Fruit fly (Drosophila melanogaster) whole organism, wandering third instar larva: ENCODE data around the gene Ankle2.

ENCODE experiments used
- Abd-B ChIP-seq: fragments of >200 bp; optimal IDR thresholded peaks from 2 replicates; lab custom pipeline; 2017; ENCODE audit warnings: missing biosample characterization, missing genetic modification characterization
- CG32264 ChIP-seq: fragments of 200-800 bp; sonication (Bioruptor generic); optimal IDR thresholded peaks from 2 replicates; lab custom pipeline; 2016; ENCODE audit warnings: missing biosample characterization, missing genetic modification characterization
- CrebA ChIP-seq: fragments of 200-800 bp; sonication (Bioruptor generic); optimal IDR thresholded peaks from 2 replicates; lab custom pipeline; 2016; ENCODE audit warnings: missing biosample characterization, mild to moderate bottlenecking, missing genetic modification characterization, borderline replicate concordance
- Dfd ChIP-seq: fragments of >200 bp; optimal IDR thresholded peaks from 2 replicates; lab custom pipeline; 2017; ENCODE audit warnings: missing biosample characterization, missing genetic modification characterization
- Dif ChIP-seq: fragments of 200-275, 200-300 bp; sonication (Bioruptor generic); optimal IDR thresholded peaks from 2 replicates; lab custom pipeline; 2018; ENCODE audit warnings: missing biosample characterization, missing genetic modification characterization; ENCODE audit not compliant: partially characterized antibody
- GATAd ChIP-seq: sonication (Bioruptor generic); optimal IDR thresholded peaks from 2 replicates; lab custom pipeline; 2016; ENCODE audit warnings: missing biosample characterization, missing genetic modification characterization
- HLH106 ChIP-seq: fragments of 200-800 bp; optimal IDR thresholded peaks from 3 replicates; lab custom pipeline; 2019; ENCODE audit warnings: missing biosample characterization, mild to moderate bottlenecking, missing genetic modification characterization, moderate library complexity
- Hnf4 ChIP-seq: fragments of 200-800 bp; sonication (Bioruptor generic); optimal IDR thresholded peaks from 2 replicates; lab custom pipeline; 2016; ENCODE audit warnings: missing biosample characterization, mild to moderate bottlenecking, missing genetic modification characterization
- Hr78 ChIP-seq: fragments of >200 bp; optimal IDR thresholded peaks from 2 replicates; lab custom pipeline; 2017; ENCODE audit warnings: missing biosample characterization, missing genetic modification characterization
- Hr83 ChIP-seq: fragments of 200-300 bp; sonication (Bioruptor generic); optimal IDR thresholded peaks from 2 replicates; lab custom pipeline; 2016; ENCODE audit warnings: missing biosample characterization, mild to moderate bottlenecking, missing genetic modification characterization, moderate library complexity; ENCODE audit not compliant: poor library complexity, severe bottlenecking
- Jra ChIP-seq: sonication (Bioruptor generic); optimal IDR thresholded peaks from 2 replicates; lab custom pipeline; 2016; ENCODE audit warnings: missing biosample characterization, missing genetic modification characterization
- Mio ChIP-seq: sonication (Bioruptor generic); optimal IDR thresholded peaks from 2 replicates; lab custom pipeline; 2016; ENCODE audit warnings: missing biosample characterization, missing genetic modification characterization
- Myc ChIP-seq: fragments of >200 bp; optimal IDR thresholded peaks from 2 replicates; lab custom pipeline; 2017
- OdsH ChIP-seq: fragments of 200-800 bp; sonication (Bioruptor generic); optimal IDR thresholded peaks from 2 replicates; lab custom pipeline; 2016; ENCODE audit warnings: missing biosample characterization, mild to moderate bottlenecking, missing genetic modification characterization
- Rel ChIP-seq, 2 experiments: fragments of 200-800 bp; sonication (Bioruptor generic) in 1 of 2; optimal IDR thresholded peaks; 2 replicates in 1 of 2; 3 replicates in 1 of 2; lab custom pipeline; 2016 to 2019; ENCODE audit warnings: mild to moderate bottlenecking in 2 of 2, missing biosample characterization in 2 of 2, missing genetic modification characterization in 2 of 2, moderate library complexity in 1 of 2
- Sp1 ChIP-seq: fragments of 200-800 bp; sonication (Bioruptor generic); optimal IDR thresholded peaks from 3 replicates; lab custom pipeline; 2019; ENCODE audit warnings: missing biosample characterization, mild to moderate bottlenecking, missing genetic modification characterization, moderate library complexity
- Vsx2 ChIP-seq: fragments of 200-300, 225-300 bp; sonication (Bioruptor generic); optimal IDR thresholded peaks from 2 replicates; lab custom pipeline; 2018; ENCODE audit warnings: missing biosample characterization, missing genetic modification characterization; ENCODE audit not compliant: partially characterized antibody
- br ChIP-seq: fragments of 200-800 bp; sonication (Bioruptor generic); optimal IDR thresholded peaks from 2 replicates; lab custom pipeline; 2016; ENCODE audit warnings: missing biosample characterization, missing genetic modification characterization
- brk ChIP-seq: fragments of 200-800 bp; sonication (Bioruptor generic); optimal IDR thresholded peaks from 2 replicates; lab custom pipeline; 2016; ENCODE audit warnings: missing biosample characterization, mild to moderate bottlenecking, missing genetic modification characterization
- dmrt93B ChIP-seq: fragments of 200-800 bp; sonication (Bioruptor generic); optimal IDR thresholded peaks from 2 replicates; lab custom pipeline; 2018; ENCODE audit warnings: missing biosample characterization, mild to moderate bottlenecking, missing genetic modification characterization
- dsf ChIP-seq: sonication (Bioruptor generic); optimal IDR thresholded peaks from 2 replicates; lab custom pipeline; 2016; ENCODE audit warnings: missing biosample characterization, missing genetic modification characterization, borderline replicate concordance
- foxo ChIP-seq, 2 experiments: fragments of 200-800 bp; sonication (Bioruptor generic); optimal IDR thresholded peaks; 2 replicates in 1 of 2; 3 replicates in 1 of 2; lab custom pipeline; 2016 to 2017; ENCODE audit warnings: missing biosample characterization in 2 of 2, missing genetic modification characterization in 2 of 2
- fru ChIP-seq: fragments of 200-800 bp; sonication (Bioruptor generic); optimal IDR thresholded peaks from 3 replicates; lab custom pipeline; 2016; ENCODE audit warnings: missing biosample characterization, mild to moderate bottlenecking, missing genetic modification characterization
- h ChIP-seq: fragments of 200-800 bp; sonication (Bioruptor generic); optimal IDR thresholded peaks from 3 replicates; lab custom pipeline; 2016; ENCODE audit warnings: missing biosample characterization, mild to moderate bottlenecking, missing genetic modification characterization
- jim ChIP-seq: fragments of 175-275, 200-325 bp; sonication (Bioruptor generic); optimal IDR thresholded peaks from 2 replicates; lab custom pipeline; 2016; ENCODE audit warnings: missing biosample characterization, mild to moderate bottlenecking, missing genetic modification characterization
- lola ChIP-seq: fragments of >200 bp; optimal IDR thresholded peaks from 2 replicates; lab custom pipeline; 2017; ENCODE audit warnings: missing biosample characterization, missing genetic modification characterization
- psq ChIP-seq: fragments of 200-800 bp; sonication (Bioruptor generic); optimal IDR thresholded peaks from 3 replicates; lab custom pipeline; 2017; ENCODE audit warnings: missing biosample characterization, mild to moderate bottlenecking, missing genetic modification characterization, moderate library complexity
- rgr ChIP-seq: fragments of 200-800 bp; sonication (Bioruptor generic); optimal IDR thresholded peaks from 3 replicates; lab custom pipeline; 2016; ENCODE audit warnings: missing biosample characterization, mild to moderate bottlenecking, missing genetic modification characterization
- sage ChIP-seq: fragments of 200-800 bp; sonication (Bioruptor generic); optimal IDR thresholded peaks from 2 replicates; lab custom pipeline; 2016; ENCODE audit warnings: missing biosample characterization, mild to moderate bottlenecking, missing genetic modification characterization
- sv ChIP-seq: fragments of 200-800 bp; sonication (Bioruptor generic); optimal IDR thresholded peaks from 3 replicates; lab custom pipeline; 2016; ENCODE audit warnings: missing biosample characterization, missing genetic modification characterization
- tai ChIP-seq: sonication (Bioruptor generic); optimal IDR thresholded peaks from 2 replicates; lab custom pipeline; 2016; ENCODE audit warnings: missing biosample characterization, missing genetic modification characterization
- usp ChIP-seq: fragments of >200 bp; optimal IDR thresholded peaks from 2 replicates; lab custom pipeline; 2017; ENCODE audit warnings: missing biosample characterization, missing genetic modification characterization
- woc ChIP-seq: sonication (Bioruptor generic); optimal IDR thresholded peaks from 2 replicates; lab custom pipeline; 2016; ENCODE audit warnings: missing biosample characterization, mild to moderate bottlenecking, missing genetic modification characterization

The Ankle2 gene

dm6 chrX:17542729-17543128 lies 36.3 kb downstream of the Ankle2 start:
- TF ChIP-seq Sp1 (no peak), OdsH (GFP tag; lab: Kevin White, UChicago) (no peak), CG32264 (GFP tag; lab: Kevin White, UChicago) (no peak), Myc (no peak), Vsx2 (GFP tag; lab: Kevin White, UChicago) (no peak), brk (GFP tag; lab: Kevin White, UChicago) (no peak), rgr (GFP tag; lab: Kevin White, UChicago) (no peak), br (no peak), lola (GFP tag; lab: Kevin White, UChicago) (no peak), Hr83 (GFP tag; lab: Kevin White, UChicago) (no peak)

dm6 chrX:17538410-17538809 lies 40.6 kb downstream of the Ankle2 start:
- TF ChIP-seq Mio (GFP tag; lab: Kevin White, UChicago) = no peak
- no peak for TF ChIP-seq jim (GFP tag; lab: Kevin White, UChicago)
- no peak for TF ChIP-seq rgr (GFP tag; lab: Kevin White, UChicago)
- TF ChIP-seq Dif (GFP tag; lab: Kevin White, UChicago) = no peak
- TF ChIP-seq usp (GFP tag; lab: Kevin White, UChicago) = no peak
- no peak for TF ChIP-seq sv (GFP tag; lab: Kevin White, UChicago)
- no peak for TF ChIP-seq OdsH (GFP tag; lab: Kevin White, UChicago)
- no peak for TF ChIP-seq GATAd (GFP tag; lab: Kevin White, UChicago)

- TF ChIP-seq sage (GFP tag; lab: Kevin White, UChicago) (no peak), Mio (GFP tag; lab: Kevin White, UChicago) (no peak), OdsH (GFP tag; lab: Kevin White, UChicago) (peak; percentile 4), rgr (GFP tag; lab: Kevin White, UChicago) (peak; percentile 1), sv (GFP tag; lab: Kevin White, UChicago) (no peak), Hr78 (no peak), fru (GFP tag; lab: Kevin White, UChicago) (no peak), CrebA (no peak), woc (GFP tag; lab: Kevin White, UChicago) (no peak), dsf (no peak), CG32264 (GFP tag; lab: Kevin White, UChicago) (no peak), HLH106 (tag; lab: Kevin White, UChicago) (peak; percentile 43), tai (GFP tag; lab: Kevin White, UChicago) (no peak), h (GFP tag; lab: Kevin White, UChicago) (no peak), Hnf4 (GFP tag; lab: Kevin White, UChicago) (no peak), brk (GFP tag; lab: Kevin White, UChicago) (no peak), dmrt93B (no peak), Jra (GFP tag; lab: Kevin White, UChicago) (no peak), Abd-B (GFP tag; lab: Kevin White, UChicago) (no peak), Rel (GFP tag; optimal IDR thresholded peaks at IDR 0.05; lab: Kevin White, UChicago) (no peak), Rel (tag; optimal IDR thresholded peaks at IDR 0.05; lab: Kevin White, UChicago) (no peak), Hr83 (GFP tag; lab: Kevin White, UChicago) (no peak), psq (GFP tag; lab: Kevin White, UChicago) (peak; percentile 17), foxo (GFP tag; optimal IDR thresholded peaks at IDR 0.05; lab: Kevin White, UChicago) (peak in 1 of 2 experiments; percentile 31), usp (GFP tag; lab: Kevin White, UChicago) (no peak), Sp1 (peak; percentile 53), jim (GFP tag; lab: Kevin White, UChicago) (no peak), Myc (no peak)
These were observed 41.8 kb downstream of the Ankle2 start for dm6 chrX:17537276-17537675.

- TF ChIP-seq Dfd (GFP tag; lab: Kevin White, UChicago) (peak; percentile 99), Myc (no peak)
These were observed 44.7 kb downstream of the Ankle2 start for dm6 chrX:17534321-17534720.
